Worm (Caenorhabditis elegans): ENCODE measurements around the gene C04G2.5.

DNA sequence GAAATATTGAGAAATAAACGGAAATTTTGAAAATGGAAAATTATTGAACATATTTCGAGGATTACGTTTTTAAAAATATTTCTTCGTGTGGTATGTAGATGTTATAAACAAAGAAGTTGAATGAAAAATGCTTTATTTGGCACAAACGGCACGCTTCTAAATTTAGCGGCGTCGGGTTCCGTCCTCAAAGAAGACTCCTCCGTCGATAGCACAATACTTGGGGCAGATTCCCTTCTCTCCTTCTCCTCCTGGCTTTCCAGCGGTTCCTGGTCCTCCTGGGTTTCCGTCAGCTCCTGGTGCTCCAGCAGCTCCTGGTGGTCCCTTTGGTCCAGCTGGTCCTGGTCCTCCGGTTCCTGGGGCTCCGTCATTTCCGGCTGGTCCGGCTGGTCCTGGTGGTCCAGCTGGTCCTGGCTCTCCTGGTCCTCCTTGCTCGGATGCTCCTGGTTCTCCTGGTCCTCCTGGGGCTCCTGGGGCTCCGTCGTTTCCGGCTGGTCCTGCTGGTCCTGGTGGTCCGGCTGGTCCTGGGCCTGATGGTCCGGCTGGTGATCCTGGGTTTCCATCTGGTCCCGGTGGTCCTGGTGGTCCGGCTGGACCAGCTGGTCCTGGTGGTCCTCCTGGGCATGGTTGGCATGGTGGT is 10.6 kb downstream of the C04G2.5 start, which contains the start of gene W01B6.8:
- no peak for TF ChIP-seq snpc-4 (tag; optimal IDR thresholded peaks at IDR 0.05)
- TF ChIP-seq mep-1 (tag; optimal IDR thresholded peaks at IDR 0.05) = no peak
- no peak for TF ChIP-seq nhr-2 (tag; optimal IDR thresholded peaks at IDR 0.05)
- TF ChIP-seq nhr-12 (tag; optimal IDR thresholded peaks at IDR 0.05) = no peak
- no peak for TF ChIP-seq elt-1 (tag; optimal IDR thresholded peaks at IDR 0.05; ENCODE audit: borderline replicate concordance, insufficient read depth)
- no peak for TF ChIP-seq drap-1 (GFP tag; optimal IDR thresholded peaks at IDR 0.05)
- no peak for TF ChIP-seq nhr-28 (tag; optimal IDR thresholded peaks at IDR 0.05)
- no peak for TF ChIP-seq pha-4 (tag; optimal IDR thresholded peaks at IDR 0.05)
- no peak for TF ChIP-seq sptf-1 (tag; optimal IDR thresholded peaks at IDR 0.05)
- no peak for TF ChIP-seq hlh-1 (tag; optimal IDR thresholded peaks at IDR 0.05)

All from whole organism, mixed stage, embryonic.